Worm (Caenorhabditis elegans) whole organism, L2 larva: Measurements from ENCODE around the gene mrps-12.

ENCODE experiments used
- ZK546.5 ChIP-seq: sonication (generic microtip); optimal IDR thresholded peaks from 2 replicates; lab custom pipeline; 2017; ENCODE audit warnings: missing biosample characterization, missing genetic modification characterization
- aly-2 ChIP-seq: fragments of 150-350 bp; optimal IDR thresholded peaks from 2 replicates; lab custom pipeline; 2014; ENCODE audit warnings: missing biosample characterization, missing genetic modification characterization
- mdl-1 ChIP-seq, 2 experiments: fragments of 150-350 bp in 1 of 2; sonication (generic microtip) in 1 of 2; optimal IDR thresholded peaks; 2 replicates each; lab custom pipeline; 2017; ENCODE audit warnings: missing biosample characterization in 2 of 2, missing genetic modification characterization in 2 of 2
- nhr-10 ChIP-seq: sonication (generic microtip); optimal IDR thresholded peaks from 2 replicates; lab custom pipeline; 2017; ENCODE audit warnings: missing biosample characterization, missing genetic modification characterization
- nhr-77 ChIP-seq: fragments of 150-350 bp; optimal IDR thresholded peaks from 2 replicates; lab custom pipeline; 2014; ENCODE audit warnings: missing biosample characterization, missing genetic modification characterization
- unc-39 ChIP-seq: fragments of 150-350 bp; optimal IDR thresholded peaks from 2 replicates; lab custom pipeline; 2014; ENCODE audit warnings: missing biosample characterization, missing genetic modification characterization
- unc-55 ChIP-seq: fragments of 150-350 bp; sonication (generic microtip); optimal IDR thresholded peaks from 3 replicates; lab custom pipeline; 2014; ENCODE audit warnings: missing biosample characterization, missing genetic modification reagents, missing genetic modification characterization

ce11 chrV:20789105-20789504, 48.8 kb upstream of the mrps-12 start, which contains the start of gene tpan-1:
- TF ChIP-seq aly-2 (tag; lab: Kevin White, UChicago) (no peak), nhr-77 (tag; lab: Kevin White, UChicago) (no peak), unc-39 (tag; lab: Kevin White, UChicago) (no peak), mdl-1 (tag; optimal IDR thresholded peaks at IDR 0.05; lab: Kevin White, UChicago) (peak in 1 of 2 experiments; percentile 73), ZK546.5 (tag; lab: Kevin White, UChicago) (no peak), nhr-10 (tag; lab: Kevin White, UChicago) (no peak), unc-55 (GFP tag; lab: Kevin White, UChicago) (peak; percentile 90)
